Fruit fly (Drosophila melanogaster) whole organism, embryonic: ENCODE results near the gene CG43127.

Source experiments
- Abd-B ChIP-seq: fragments of 200-800 bp; sonication (Bioruptor generic); optimal IDR thresholded peaks from 2 replicates; lab custom pipeline; 2018; ENCODE audit warnings: missing biosample characterization, mild to moderate bottlenecking, missing genetic modification characterization, moderate library complexity
- Awh ChIP-seq: fragments of 200-800 bp; sonication (Bioruptor generic); IDR thresholded peaks from 2 replicates; pipeline ENCODE4, ENCODE4 v1.3.6; 2022; ENCODE audit warnings: missing biosample characterization, missing genetic modification characterization
- Bgb ChIP-seq: fragments of 200-800 bp; sonication (Bioruptor generic); IDR thresholded peaks from 2 replicates; pipeline ENCODE4 v1.3.6; 2022; ENCODE audit warnings: missing biosample characterization, missing genetic modification characterization; ENCODE audit not compliant: partially characterized antibody
- CG12104 ChIP-seq: fragments of 200-800 bp; sonication (Bioruptor generic); optimal IDR thresholded peaks from 3 replicates; lab custom pipeline; 2016; ENCODE audit warnings: missing biosample characterization, missing genetic modification characterization
- CG12155 ChIP-seq: fragments of 200-800 bp; sonication (Bioruptor generic); optimal IDR thresholded peaks from 3 replicates; lab custom pipeline; 2016; ENCODE audit warnings: missing biosample characterization, missing genetic modification characterization
- CG12659 ChIP-seq: fragments of 200-800 bp; sonication (Bioruptor generic); optimal IDR thresholded peaks from 3 replicates; lab custom pipeline; 2017; ENCODE audit warnings: mild to moderate bottlenecking, missing biosample characterization, missing genetic modification reagents, missing genetic modification characterization
- CG15073 ChIP-seq: fragments of 200-800 bp; sonication (Bioruptor generic); optimal IDR thresholded peaks from 2 replicates; lab custom pipeline; 2016; ENCODE audit warnings: missing biosample characterization, missing genetic modification characterization
- CG15601 ChIP-seq: fragments of 200-800 bp; sonication (Bioruptor generic); optimal IDR thresholded peaks from 3 replicates; lab custom pipeline; 2019; ENCODE audit warnings: missing biosample characterization, mild to moderate bottlenecking, missing genetic modification characterization, moderate library complexity
- CG17385 ChIP-seq: fragments of 200-800 bp; sonication (Bioruptor generic); optimal IDR thresholded peaks from 3 replicates; lab custom pipeline; 2018; ENCODE audit warnings: missing biosample characterization, mild to moderate bottlenecking, missing genetic modification characterization
- CG31441 ChIP-seq: fragments of 200-800 bp; sonication (Bioruptor generic); IDR thresholded peaks from 2 replicates; pipeline ENCODE4 v1.3.6; 2022; ENCODE audit warnings: missing biosample characterization, missing genetic modification characterization
- CG3726 ChIP-seq: fragments of 200-800 bp; sonication (Bioruptor generic); IDR thresholded peaks from 3 replicates; pipeline ENCODE4, ENCODE4 v1.3.6; 2022; ENCODE audit warnings: missing biosample characterization, missing genetic modification characterization
- CG43689 ChIP-seq: fragments of 200-800 bp; sonication (Bioruptor generic); IDR thresholded peaks from 2 replicates; pipeline ENCODE4 v1.3.6; 2022; ENCODE audit warnings: missing biosample characterization, missing genetic modification characterization
- CG4730 ChIP-seq: fragments of 200-800 bp; sonication (Bioruptor generic); IDR thresholded peaks from 2 replicates; pipeline ENCODE4 v1.3.6; 2022; ENCODE audit warnings: missing biosample characterization, missing genetic modification characterization
- CG6175 ChIP-seq: fragments of 200-800 bp; sonication (Bioruptor generic); IDR thresholded peaks from 3 replicates; pipeline ENCODE4 v1.3.6; 2022; ENCODE audit warnings: missing biosample characterization, missing genetic modification characterization
- CG6813 ChIP-seq: fragments of 200-800 bp; sonication (Bioruptor generic); optimal IDR thresholded peaks from 2 replicates; lab custom pipeline; 2017; ENCODE audit warnings: missing biosample characterization, missing genetic modification characterization, mild to moderate bottlenecking, moderate library complexity, missing genetic modification reagents
- CG9215 ChIP-seq: fragments of 200-800 bp; sonication (Bioruptor generic); IDR thresholded peaks from 2 replicates; pipeline ENCODE4 v1.3.6; 2022; ENCODE audit warnings: missing biosample characterization, missing genetic modification characterization
- CG9797 ChIP-seq: fragments of 200-800 bp; sonication (Bioruptor generic); optimal IDR thresholded peaks from 3 replicates; lab custom pipeline; 2018; ENCODE audit warnings: missing biosample characterization, mild to moderate bottlenecking, missing genetic modification characterization
- CG9817 ChIP-seq: fragments of 200-800 bp; sonication (Bioruptor generic); optimal IDR thresholded peaks from 2 replicates; lab custom pipeline; 2018; ENCODE audit warnings: missing biosample characterization, mild to moderate bottlenecking, missing genetic modification characterization, moderate library complexity
- D19B ChIP-seq: fragments of 200-800 bp; sonication (Bioruptor generic); optimal IDR thresholded peaks from 2 replicates; lab custom pipeline; 2017; ENCODE audit warnings: missing biosample characterization, mild to moderate bottlenecking, missing genetic modification characterization
- Dll ChIP-seq: fragments of 200-800 bp; sonication (Bioruptor generic); IDR thresholded peaks from 4 replicates; pipeline ENCODE4 v1.3.6; 2022; ENCODE audit warnings: missing biosample characterization, missing genetic modification characterization; ENCODE audit not compliant: partially characterized antibody
- Dp ChIP-seq: fragments of 200-800 bp; sonication (Bioruptor generic); optimal IDR thresholded peaks from 2 replicates; lab custom pipeline; 2018; ENCODE audit warnings: missing biosample characterization, mild to moderate bottlenecking, missing genetic modification characterization, moderate library complexity
- Ets65A ChIP-seq: fragments of 200-800 bp; sonication (Bioruptor generic); peaks from one replicate; lab custom pipeline; 2016; ENCODE audit warnings: missing biosample characterization, missing genetic modification characterization
- Hsf ChIP-seq: fragments of 200-800 bp; sonication (Bioruptor generic); optimal IDR thresholded peaks from 3 replicates; lab custom pipeline; 2016; ENCODE audit warnings: missing biosample characterization, missing genetic modification characterization
- Kr ChIP-seq: fragments of 200-800 bp; sonication (Bioruptor generic); optimal IDR thresholded peaks from 2 replicates; lab custom pipeline; 2017; ENCODE audit warnings: missing biosample characterization, mild to moderate bottlenecking, missing genetic modification characterization
- Lim3 ChIP-seq: fragments of 200-800 bp; sonication (Bioruptor generic); IDR thresholded peaks from 2 replicates; pipeline ENCODE4 v1.3.6; 2022; ENCODE audit warnings: missing biosample characterization, missing genetic modification characterization
- Med ChIP-seq: fragments of 200-800 bp; sonication (Bioruptor generic); peaks from one replicate; lab custom pipeline; 2016; ENCODE audit warnings: missing biosample characterization, missing genetic modification characterization, mild to moderate bottlenecking, inconsistent platforms, moderate library complexity
- NC2β ChIP-seq: fragments of 200-800 bp; sonication (Bioruptor generic); optimal IDR thresholded peaks from 2 replicates; lab custom pipeline; 2016; ENCODE audit warnings: missing biosample characterization, missing genetic modification characterization
- Sry-β ChIP-seq: fragments of 200-800 bp; sonication (Bioruptor generic); optimal IDR thresholded peaks from 2 replicates; lab custom pipeline; 2018; ENCODE audit warnings: missing biosample characterization, mild to moderate bottlenecking, missing genetic modification characterization, moderate library complexity
- bowl ChIP-seq: fragments of 200-800 bp; sonication (Bioruptor generic); IDR thresholded peaks from 2 replicates; pipeline ENCODE4 v1.3.6; 2022; ENCODE audit warnings: missing biosample characterization, missing genetic modification characterization
- br ChIP-seq: fragments of >200 bp; optimal IDR thresholded peaks from 2 replicates; lab custom pipeline; 2017
- cas ChIP-seq: fragments of 200-800 bp; sonication (Bioruptor generic); IDR thresholded peaks from 2 replicates; pipeline ENCODE4 v1.3.6; 2022; ENCODE audit warnings: missing biosample characterization, missing genetic modification characterization
- ci ChIP-seq: fragments of 200-800 bp; sonication (Bioruptor generic); IDR thresholded peaks from 3 replicates; pipeline ENCODE4 v1.3.6; 2022; ENCODE audit warnings: missing biosample characterization, missing genetic modification characterization
- corto ChIP-seq: fragments of 200-800 bp; sonication (Bioruptor generic); optimal IDR thresholded peaks from 2 replicates; lab custom pipeline; 2016; ENCODE audit warnings: missing biosample characterization, mild to moderate bottlenecking, missing genetic modification characterization, moderate library complexity
- crol ChIP-seq: fragments of 200-800 bp; sonication (Bioruptor generic); IDR thresholded peaks from 2 replicates; pipeline ENCODE4 v1.3.6; 2022; ENCODE audit warnings: missing biosample characterization, missing genetic modification characterization
- dmrt99B ChIP-seq: fragments of 200-800 bp; sonication (Bioruptor generic); optimal IDR thresholded peaks from 2 replicates; lab custom pipeline; 2018; ENCODE audit warnings: missing biosample characterization, mild to moderate bottlenecking, missing genetic modification characterization, moderate library complexity
- emc ChIP-seq: fragments of 200-800 bp; sonication (Bioruptor generic); optimal IDR thresholded peaks from 2 replicates; lab custom pipeline; 2016; ENCODE audit warnings: missing biosample characterization, missing genetic modification characterization
- gcm2 ChIP-seq: fragments of 200-800 bp; sonication (Bioruptor generic); optimal IDR thresholded peaks from 2 replicates; lab custom pipeline; 2016; ENCODE audit warnings: missing biosample characterization, missing genetic modification characterization
- gsb-n ChIP-seq: fragments of 200-800 bp; sonication (Bioruptor generic); optimal IDR thresholded peaks from 3 replicates; lab custom pipeline; 2018; ENCODE audit warnings: missing biosample characterization, mild to moderate bottlenecking, missing genetic modification characterization
- ind ChIP-seq: fragments of 200-800 bp; sonication (Bioruptor generic); optimal IDR thresholded peaks from 3 replicates; lab custom pipeline; 2016; ENCODE audit warnings: missing biosample characterization, missing genetic modification characterization
- jing ChIP-seq: fragments of 200-800 bp; sonication (Bioruptor generic); optimal IDR thresholded peaks from 2 replicates; lab custom pipeline; 2018; ENCODE audit warnings: missing biosample characterization, mild to moderate bottlenecking, missing genetic modification characterization
- kah ChIP-seq: fragments of 200-800 bp; sonication (Bioruptor generic); optimal IDR thresholded peaks from 2 replicates; lab custom pipeline; 2018; ENCODE audit warnings: missing biosample characterization, mild to moderate bottlenecking, missing genetic modification characterization
- kni ChIP-seq: fragments of 200-800 bp; sonication (Bioruptor generic); optimal IDR thresholded peaks from 3 replicates; lab custom pipeline; 2017; ENCODE audit warnings: mild to moderate bottlenecking, missing biosample characterization, missing genetic modification reagents, missing genetic modification characterization
- lbe ChIP-seq: fragments of 200-800 bp; sonication (Bioruptor generic); optimal IDR thresholded peaks from 2 replicates; lab custom pipeline; 2016; ENCODE audit warnings: missing biosample characterization, mild to moderate bottlenecking, missing genetic modification characterization
- lola ChIP-seq, 3 experiments: fragments of >200 bp in 2 of 3; fragments of 200-800 bp in 1 of 3; sonication (Bioruptor generic) in 1 of 3; optimal IDR thresholded peaks; 2 replicates each; lab custom pipeline; 2017 to 2019; ENCODE audit warnings: missing biosample characterization in 3 of 3, missing genetic modification characterization in 3 of 3, mild to moderate bottlenecking in 1 of 3, moderate library complexity in 1 of 3
- luna ChIP-seq: fragments of 200-800 bp; sonication (Bioruptor generic); optimal IDR thresholded peaks from 2 replicates; lab custom pipeline; 2016; ENCODE audit warnings: missing biosample characterization, missing genetic modification characterization
- nom ChIP-seq: fragments of 200-800 bp; sonication (Bioruptor generic); optimal IDR thresholded peaks from 2 replicates; lab custom pipeline; 2017; ENCODE audit warnings: missing biosample characterization, missing genetic modification characterization, mild to moderate bottlenecking, moderate library complexity, missing genetic modification reagents
- org-1 ChIP-seq: fragments of 200-800 bp; sonication (Bioruptor generic); optimal IDR thresholded peaks from 2 replicates; lab custom pipeline; 2017; ENCODE audit warnings: missing biosample characterization, missing genetic modification characterization
- salm ChIP-seq: fragments of 200-800 bp; sonication (Bioruptor generic); optimal IDR thresholded peaks from 2 replicates; lab custom pipeline; 2018; ENCODE audit warnings: missing biosample characterization, mild to moderate bottlenecking, missing genetic modification characterization
- slbo ChIP-seq: fragments of 200-800 bp; sonication (Bioruptor generic); IDR thresholded peaks from 2 replicates; pipeline ENCODE4 v1.3.6; 2022; ENCODE audit warnings: missing biosample characterization, missing genetic modification characterization

CG43127 gene

dm6 chr3L:10657311-10657710, 31.9 kb upstream of the CG43127 start:
- TF ChIP-seq corto (no peak), CG43689 (0 out of 2 replicates have a peak, but pooled peaks have one; percentile 9), crol (peak; percentile 11; the same call in 1 of the 2 replicates), CG12659 (no peak), CG4730 (GFP tag; lab: Robert Waterston, UW) (no peak), ind (GFP tag; lab: Kevin White, UChicago) (no peak), Med (GFP tag; lab: Kevin White, UChicago) (no peak), lbe (GFP tag; lab: Kevin White, UChicago) (no peak), slbo (GFP tag; lab: Robert Waterston, UW) (no peak), CG6175 (GFP tag; lab: Robert Waterston, UW) (no peak), Kr (GFP tag; lab: Kevin White, UChicago) (no peak), D19B (GFP tag; lab: Kevin White, UChicago) (no peak), CG6813 (GFP tag; lab: Kevin White, UChicago) (no peak), Ets65A (peak; percentile 80), Abd-B (GFP tag; lab: Kevin White, UChicago) (no peak), cas (GFP tag; lab: Robert Waterston, UW) (no peak), Sry-β (GFP tag; lab: Kevin White, UChicago) (no peak), Dll (GFP tag; lab: Robert Waterston, UW) (no peak), jing (GFP tag; lab: Kevin White, UChicago) (no peak), Bgb (GFP tag; lab: Robert Waterston, UW) (0 out of 2 replicates have a peak, but pooled peaks have one; percentile 14)

- TF ChIP-seq bowl (GFP tag; lab: Robert Waterston, UW), result no peak
- TF ChIP-seq lola (GFP tag; optimal IDR thresholded peaks at IDR 0.05; lab: Kevin White, UChicago), result peak in 1 of 3 experiments; percentile 4
- peak; percentile 79 for TF ChIP-seq CG15601 (tag; lab: Kevin White, UChicago)
- peak; percentile 84 for TF ChIP-seq ci
- peak; percentile 32 for TF ChIP-seq CG12155 (GFP tag; lab: Kevin White, UChicago)
- TF ChIP-seq salm (tag; lab: Kevin White, UChicago), result peak; percentile 70
- TF ChIP-seq nom, result peak; percentile 46
- TF ChIP-seq Lim3 (GFP tag; lab: Robert Waterston, UW), result no peak
- peak; percentile 63 for TF ChIP-seq dmrt99B (tag; lab: Kevin White, UChicago)
- no peak for TF ChIP-seq Dp
- TF ChIP-seq CG31441, result no peak; the same call in 1 of the 2 replicates
- no peak for TF ChIP-seq gcm2
- peak; percentile 22 for TF ChIP-seq Hsf (GFP tag; lab: Kevin White, UChicago)
- no peak for TF ChIP-seq CG3726 (GFP tag; lab: Robert Waterston, UW)
- no peak for TF ChIP-seq luna (GFP tag; lab: Kevin White, UChicago)
- TF ChIP-seq br (lab: Kevin White, UChicago), result no peak
- TF ChIP-seq org-1 (GFP tag; lab: Kevin White, UChicago), result peak; percentile 76
- TF ChIP-seq CG15073 (GFP tag; lab: Kevin White, UChicago), result no peak
- peak; percentile 77 for TF ChIP-seq CG6813 (GFP tag; lab: Kevin White, UChicago)
- peak; percentile 75 for TF ChIP-seq Awh (GFP tag; lab: Robert Waterston, UW)
- TF ChIP-seq CG9797 (GFP tag; lab: Kevin White, UChicago), result no peak
- TF ChIP-seq CG9215 (GFP tag; lab: Robert Waterston, UW), result no peak
- TF ChIP-seq NC2β (GFP tag; lab: Kevin White, UChicago), result peak; percentile 61
- peak; percentile 2 for TF ChIP-seq emc
- peak; percentile 38 for TF ChIP-seq CG12104 (GFP tag; lab: Kevin White, UChicago)
- TF ChIP-seq CG9817 (tag; lab: Kevin White, UChicago), result peak; percentile 45
- peak; percentile 44 for TF ChIP-seq CG17385 (GFP tag; lab: Kevin White, UChicago)
- TF ChIP-seq gsb-n (tag; lab: Kevin White, UChicago), result peak; percentile 77
- no peak for TF ChIP-seq crol
- TF ChIP-seq kah (GFP tag; lab: Kevin White, UChicago), result peak; percentile 4
- TF ChIP-seq kni (GFP tag; lab: Kevin White, UChicago), result no peak
Measured at dm6 chr3L:10656451-10657198, 31.2 kb upstream of the CG43127 start.
